Worm (Caenorhabditis elegans) whole organism, late embryonic: ENCODE measurements around the gene dhcr-24.

Experiments
- C08G9.2 ChIP-seq: sonication (generic microtip); optimal IDR thresholded peaks from 2 replicates; lab custom pipeline; 2016; ENCODE audit warnings: mild to moderate bottlenecking, missing genetic modification characterization, moderate library complexity, missing compliant biosample characterization
- F13H6.1 ChIP-seq: sonication (generic microtip); optimal IDR thresholded peaks from 2 replicates; lab custom pipeline; 2016; ENCODE audit warnings: missing genetic modification characterization, missing compliant biosample characterization
- ceh-18 ChIP-seq: sonication (generic microtip); optimal IDR thresholded peaks from 2 replicates; lab custom pipeline; 2016; ENCODE audit warnings: missing genetic modification characterization, missing compliant biosample characterization
- che-1 ChIP-seq: sonication (generic microtip); optimal IDR thresholded peaks from 2 replicates; lab custom pipeline; 2016; ENCODE audit warnings: mild to moderate bottlenecking, missing genetic modification characterization, missing compliant biosample characterization
- dve-1 ChIP-seq: sonication (generic microtip); optimal IDR thresholded peaks from 2 replicates; lab custom pipeline; 2017; ENCODE audit warnings: antibody characterized with exemption, mild to moderate bottlenecking, missing genetic modification characterization, missing compliant biosample characterization
- elt-2 ChIP-seq: sonication (generic microtip); optimal IDR thresholded peaks from 2 replicates; lab custom pipeline; 2016; ENCODE audit warnings: missing genetic modification reagents, missing genetic modification characterization, missing compliant biosample characterization
- fkh-10 ChIP-seq: fragments of 150-350 bp; optimal IDR thresholded peaks from 2 replicates; lab custom pipeline; 2014; ENCODE audit warnings: missing biosample characterization, missing genetic modification reagents, missing genetic modification characterization
- fkh-6 ChIP-seq: sonication (generic microtip); optimal IDR thresholded peaks from 2 replicates; lab custom pipeline; 2016; ENCODE audit warnings: missing genetic modification characterization, missing compliant biosample characterization
- gmeb-2 ChIP-seq: sonication (generic microtip); optimal IDR thresholded peaks from 2 replicates; lab custom pipeline; 2016; ENCODE audit warnings: missing genetic modification characterization, inconsistent platforms, missing compliant biosample characterization
- hlh-13 ChIP-seq: fragments of 200-800 bp; sonication (Bioruptor generic); optimal IDR thresholded peaks from 2 replicates; lab custom pipeline; 2018; ENCODE audit warnings: mild to moderate bottlenecking, missing genetic modification characterization, missing compliant biosample characterization
- pqm-1 ChIP-seq: sonication (generic microtip); optimal IDR thresholded peaks from 2 replicates; lab custom pipeline; 2016; ENCODE audit warnings: missing genetic modification characterization, missing compliant biosample characterization
- unc-55 ChIP-seq: sonication (generic microtip); optimal IDR thresholded peaks from 2 replicates; lab custom pipeline; 2017; ENCODE audit warnings: missing biosample characterization, missing genetic modification reagents, missing genetic modification characterization

DNA sequence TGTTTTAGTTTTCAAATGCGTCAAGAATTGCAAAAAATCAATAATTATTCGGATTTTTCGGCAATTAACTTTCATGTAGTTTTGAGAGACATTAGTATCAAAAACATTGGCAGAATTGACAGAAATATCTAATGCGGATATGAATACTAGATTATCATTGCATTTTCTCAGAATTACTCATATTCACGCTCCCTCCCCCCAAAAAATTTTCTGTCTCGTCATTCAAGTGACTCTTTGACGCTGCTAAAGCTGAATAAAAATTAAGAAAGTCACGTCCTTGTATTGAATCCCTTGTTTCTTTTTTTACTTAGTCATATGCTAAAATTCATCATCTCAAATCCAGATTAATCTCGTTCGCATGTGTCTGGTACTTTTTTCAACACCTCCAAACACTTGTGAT, 32.7 kb upstream of the dhcr-24 start:
- no peak for TF ChIP-seq ceh-18 (tag; lab: Kevin White, UChicago)
- no peak for TF ChIP-seq pqm-1 (tag; lab: Kevin White, UChicago)
- TF ChIP-seq F13H6.1 (tag; lab: Kevin White, UChicago) = no peak
- no peak for TF ChIP-seq hlh-13 (GFP tag; lab: Kevin White, UChicago)
- TF ChIP-seq fkh-10 (GFP tag; lab: Kevin White, UChicago) = no peak
- TF ChIP-seq dve-1 (tag; lab: Kevin White, UChicago) = no peak
- no peak for TF ChIP-seq unc-55 (GFP tag; lab: Kevin White, UChicago)
- no peak for TF ChIP-seq C08G9.2
- no peak for TF ChIP-seq gmeb-2
- no peak for TF ChIP-seq fkh-6 (tag; lab: Kevin White, UChicago)
- TF ChIP-seq che-1 (tag; lab: Kevin White, UChicago) = no peak
- no peak for TF ChIP-seq elt-2
